Fruit fly (Drosophila melanogaster) whole organism, embryonic: ENCODE measurements around the gene CG11178.

Experiments
- CG2199 ChIP-seq: fragments of 200-800 bp; sonication (Bioruptor generic); IDR thresholded peaks from 3 replicates; pipeline ENCODE4 v1.3.6; 2022; ENCODE audit warnings: missing biosample characterization, missing genetic modification characterization
- CG34224 ChIP-seq: fragments of 200-800 bp; sonication (Bioruptor generic); IDR thresholded peaks from 3 replicates; pipeline ENCODE4 v1.3.6; 2022; ENCODE audit warnings: missing biosample characterization, missing genetic modification characterization; ENCODE audit not compliant: partially characterized antibody
- hb ChIP-seq: fragments of 200-800 bp; sonication (Bioruptor generic); IDR thresholded peaks from 3 replicates; pipeline ENCODE4 v1.3.6; 2022; ENCODE audit warnings: missing biosample characterization, missing genetic modification characterization; ENCODE audit not compliant: partially characterized antibody
- tx ChIP-seq: fragments of 200-800 bp; sonication (Bioruptor generic); optimal IDR thresholded peaks from 2 replicates; lab custom pipeline; 2016; ENCODE audit warnings: missing biosample characterization, missing genetic modification characterization
- wdn ChIP-seq: fragments of 200-800 bp; sonication (Bioruptor generic); IDR thresholded peaks from 2 replicates; pipeline ENCODE4 v1.3.6; 2022; ENCODE audit warnings: missing biosample characterization, missing genetic modification characterization
- zf30C ChIP-seq: fragments of 200-800 bp; sonication (Bioruptor generic); optimal IDR thresholded peaks from 3 replicates; lab custom pipeline; 2018; ENCODE audit warnings: missing biosample characterization, mild to moderate bottlenecking, missing genetic modification characterization

DNA sequence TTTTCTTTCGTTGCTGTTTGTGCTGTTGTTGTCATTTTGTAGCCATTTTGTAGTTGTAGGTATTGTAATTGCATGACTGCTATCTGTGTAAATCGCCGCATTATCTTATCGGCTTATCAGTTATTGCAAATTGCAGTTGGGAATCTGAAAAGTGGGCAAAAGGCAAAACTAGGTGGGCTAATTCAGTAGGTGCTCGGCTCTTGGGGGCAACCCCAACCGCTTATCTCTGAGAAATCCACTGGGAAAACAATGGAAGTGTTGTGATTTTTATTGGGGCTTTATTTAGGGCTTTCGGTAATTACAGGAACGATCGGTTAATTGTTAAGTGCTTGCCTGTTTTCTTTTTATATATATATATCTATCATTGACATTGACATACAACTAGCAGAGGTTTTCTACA lies 45.7 kb downstream of the CG11178 start:
- no peak for TF ChIP-seq CG34224 (GFP tag; lab: Robert Waterston, UW)
- no peak for TF ChIP-seq wdn (GFP tag; lab: Robert Waterston, UW)
- TF ChIP-seq zf30C (GFP tag; lab: Kevin White, UChicago) = no peak
- TF ChIP-seq tx (GFP tag; lab: Kevin White, UChicago) = no peak
- no peak for TF ChIP-seq hb (GFP tag; lab: Robert Waterston, UW)
- TF ChIP-seq CG2199 = no peak
